Worm (Caenorhabditis elegans): ENCODE measurements around the gene tag-297.
A peak's percentile ranks its signal among the peaks of the same experiment; 100 is the strongest.

tag-297 gene

DNA sequence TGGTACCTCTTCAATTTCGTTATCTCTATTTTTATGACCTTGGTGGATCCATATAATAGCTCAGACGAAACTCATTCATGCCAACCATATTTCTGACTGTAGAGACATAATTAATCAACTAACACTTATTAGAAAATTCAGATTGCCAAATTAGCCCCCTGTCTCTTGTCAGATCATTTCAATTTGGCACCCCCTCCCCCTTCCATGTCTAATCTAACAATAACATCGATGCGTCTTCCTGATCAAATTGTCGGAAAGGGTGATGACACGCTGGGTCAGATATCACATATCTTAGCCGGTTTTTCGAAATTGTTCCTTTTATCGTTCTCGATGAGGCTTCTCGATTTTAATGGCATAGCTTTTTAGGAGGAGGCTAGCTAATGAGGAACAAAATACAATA, 16.1 kb upstream of the tag-297 start:
- TF ChIP-seq nhr-10 (tag; optimal IDR thresholded peaks at IDR 0.05) (no peak), aha-1 (tag) (peak; percentile 50), ces-1 (GFP tag; optimal IDR thresholded peaks at IDR 0.05) (no peak), fkh-10 (GFP tag; optimal IDR thresholded peaks at IDR 0.05) (no peak), T26A8.4 (GFP tag; IDR thresholded peaks at IDR 0.05) (0 out of 2 replicates have a peak, but pooled peaks have one; percentile 17), F26F4.8 (GFP tag; conservative IDR thresholded peaks at IDR 0.05) (no peak), nhr-102 (tag; optimal IDR thresholded peaks at IDR 0.05) (no peak)

- TF ChIP-seq Y75B8A.6 (GFP tag; IDR thresholded peaks at IDR 0.05) (no peak), nhr-102 (tag; optimal IDR thresholded peaks at IDR 0.05) (no peak), ceh-44 (GFP tag; IDR thresholded peaks at IDR 0.05) (no peak), daf-19 (GFP tag; conservative IDR thresholded peaks at IDR 0.05) (no peak), T26A8.4 (GFP tag; IDR thresholded peaks at IDR 0.05) (no peak), nhr-48 (tag; optimal IDR thresholded peaks at IDR 0.05) (no peak)
Measured at ce11 chrII:14615735-14616134, 11.7 kb upstream of the tag-297 start, which contains the start of gene mltn-9. Gene mltn-9 (plus strand): TSS chrII:14616035.

DNA sequence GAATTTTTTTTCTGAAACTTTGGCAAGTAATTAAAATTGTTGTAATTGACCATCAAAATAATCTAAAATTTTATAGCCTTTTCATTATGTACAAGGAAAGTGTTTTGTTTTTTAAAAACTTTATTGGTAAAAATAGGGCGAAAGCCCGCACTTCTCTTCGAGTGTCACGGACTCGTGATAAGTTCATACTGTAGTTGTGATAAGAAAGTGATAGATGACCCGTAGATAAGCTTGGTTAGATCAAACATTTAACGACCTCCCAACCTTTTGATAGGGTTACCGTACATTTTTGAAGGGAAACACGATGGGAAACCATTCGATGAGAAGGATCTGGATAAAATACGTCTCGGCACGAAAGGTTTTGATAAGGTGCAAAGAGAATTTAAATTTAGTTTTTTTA, 11.0 kb upstream of the tag-297 start:
- TF ChIP-seq lsy-2 (tag; optimal IDR thresholded peaks at IDR 0.05) = peak in 1 of 2 experiments; percentile 69
- no peak for TF ChIP-seq zfp-2 (tag; optimal IDR thresholded peaks at IDR 0.05)
- TF ChIP-seq hlh-30 (tag; optimal IDR thresholded peaks at IDR 0.05; ENCODE audit: insufficient read depth) = peak; percentile 19
- TF ChIP-seq nhr-77 (tag; optimal IDR thresholded peaks at IDR 0.05) = peak; percentile 17
- no peak for TF ChIP-seq dmd-6 (GFP tag; IDR thresholded peaks at IDR 0.05)
- no peak for TF ChIP-seq dmd-9 (GFP tag; IDR thresholded peaks at IDR 0.05)
- TF ChIP-seq nhr-28 (tag; optimal IDR thresholded peaks at IDR 0.05) = peak; percentile 62
- TF ChIP-seq aha-1 (tag) = peak; percentile 79
- peak; percentile 76 for TF ChIP-seq dve-1 (tag; optimal IDR thresholded peaks at IDR 0.05; ENCODE audit: insufficient read depth)

ce11 chrII:14616927-14617326, 10.5 kb upstream of the tag-297 start:
- TF ChIP-seq lin-1 (GFP tag; IDR thresholded peaks at IDR 0.05) (peak; percentile 79), set-16 (GFP tag; IDR thresholded peaks at IDR 0.05) (peak; percentile 20; the same call in 1 of the 2 replicates), rbr-2 (tag; optimal IDR thresholded peaks at IDR 0.05) (peak; percentile 4), zfp-2 (tag; optimal IDR thresholded peaks at IDR 0.05) (no peak), skn-1 (tag; optimal IDR thresholded peaks at IDR 0.05) (no peak), ceh-32 (tag; optimal IDR thresholded peaks at IDR 0.05; ENCODE audit: poor library complexity) (no peak), mes-2 (tag; optimal IDR thresholded peaks at IDR 0.05; ENCODE audit: poor library complexity, severe bottlenecking) (peak; percentile 78), cey-2 (tag; optimal IDR thresholded peaks at IDR 0.05; ENCODE audit: borderline replicate concordance, insufficient read depth) (no peak), F49E8.2 (tag; optimal IDR thresholded peaks at IDR 0.05; ENCODE audit: borderline replicate concordance) (no peak), tag-97 (GFP tag; IDR thresholded peaks at IDR 0.05) (no peak), unc-130 (GFP tag; optimal IDR thresholded peaks at IDR 0.05) (peak; percentile 39), Y5F2A.4 (GFP tag; optimal IDR thresholded peaks at IDR 0.05) (peak; percentile 60), nhr-6 (tag; optimal IDR thresholded peaks at IDR 0.05) (no peak), R02D3.7 (tag; optimal IDR thresholded peaks at IDR 0.05) (no peak), egl-43 (GFP tag; IDR thresholded peaks at IDR 0.05) (peak; percentile 92), dve-1 (tag; optimal IDR thresholded peaks at IDR 0.05; ENCODE audit: insufficient read depth) (peak; percentile 28), tra-1 (GFP tag; IDR thresholded peaks at IDR 0.05) (peak; percentile 85), Y75B8A.6 (GFP tag; IDR thresholded peaks at IDR 0.05) (no peak), dmd-6 (GFP tag; IDR thresholded peaks at IDR 0.05) (peak; percentile 55), mdt-29 (GFP tag; IDR thresholded peaks at IDR 0.05) (0 out of 2 replicates have a peak, but pooled peaks have one; percentile 54), ces-1 (GFP tag; optimal IDR thresholded peaks at IDR 0.05) (no peak), madf-9 (GFP tag; conservative IDR thresholded peaks at IDR 0.05) (peak; percentile 66; the same call in 1 of the 2 replicates), Y48G9A.11 (GFP tag; IDR thresholded peaks at IDR 0.05) (peak; percentile 46; the same call in 1 of the 2 replicates), jun-1 (tag; optimal IDR thresholded peaks at IDR 0.05) (no peak), T26A8.4 (GFP tag; IDR thresholded peaks at IDR 0.05) (peak; percentile 71), ceh-28 (tag; optimal IDR thresholded peaks at IDR 0.05) (no peak), ceh-44 (GFP tag; IDR thresholded peaks at IDR 0.05) (0 out of 2 replicates have a peak, but pooled peaks have one; percentile 28), hif-1 (tag; optimal IDR thresholded peaks at IDR 0.05) (no peak), zip-2 (tag; optimal IDR thresholded peaks at IDR 0.05) (no peak), snpc-4 (tag; optimal IDR thresholded peaks at IDR 0.05) (no peak), T20F7.1 (GFP tag; optimal IDR thresholded peaks at IDR 0.05) (no peak), fkh-10 (GFP tag; optimal IDR thresholded peaks at IDR 0.05) (no peak)

Measured in whole organism, L4 larva.